Worm (Caenorhabditis elegans) whole organism, L2 larva: ENCODE results near the gene unc-82.

Experiments used
- C34F6.9 ChIP-seq: fragments of 150-350 bp; optimal IDR thresholded peaks from 2 replicates; lab custom pipeline; 2014; ENCODE audit warnings: missing biosample characterization, missing genetic modification characterization
- F13H6.1 ChIP-seq: sonication (generic microtip); optimal IDR thresholded peaks from 2 replicates; lab custom pipeline; 2016; ENCODE audit warnings: missing genetic modification characterization, missing compliant biosample characterization
- R02D3.7 ChIP-seq: fragments of 150-350 bp; optimal IDR thresholded peaks from 2 replicates; lab custom pipeline; 2014; ENCODE audit warnings: missing biosample characterization, missing genetic modification characterization
- Y55F3AM.14 ChIP-seq: fragments of 200-800 bp; sonication (Bioruptor generic); optimal IDR thresholded peaks from 2 replicates; lab custom pipeline; 2018; ENCODE audit warnings: mild to moderate bottlenecking, missing genetic modification characterization, missing compliant biosample characterization
- ZK546.5 ChIP-seq: sonication (generic microtip); optimal IDR thresholded peaks from 2 replicates; lab custom pipeline; 2017; ENCODE audit warnings: missing biosample characterization, missing genetic modification characterization
- alr-1 ChIP-seq: fragments of 150-350 bp; optimal IDR thresholded peaks from 2 replicates; lab custom pipeline; 2014; ENCODE audit warnings: missing biosample characterization, missing genetic modification characterization
- aly-2 ChIP-seq: fragments of 150-350 bp; optimal IDR thresholded peaks from 2 replicates; lab custom pipeline; 2014; ENCODE audit warnings: missing biosample characterization, missing genetic modification characterization
- ama-1 ChIP-seq: fragments of 150-350 bp; optimal IDR thresholded peaks from 2 replicates; lab custom pipeline; 2018; ENCODE audit warnings: inconsistent platforms
- blmp-1 ChIP-seq: sonication (generic microtip); optimal IDR thresholded peaks from 2 replicates; lab custom pipeline; 2017; ENCODE audit warnings: missing genetic modification characterization, mild to moderate bottlenecking, missing compliant biosample characterization, antibody characterized with exemption, moderate library complexity; ENCODE audit not compliant: insufficient read depth
- ceh-16 ChIP-seq: fragments of 150-350 bp; optimal IDR thresholded peaks from 2 replicates; lab custom pipeline; 2014; ENCODE audit warnings: missing biosample characterization, missing genetic modification characterization
- ceh-82 ChIP-seq: fragments of 150-350 bp; optimal IDR thresholded peaks from 2 replicates; lab custom pipeline; 2014; ENCODE audit warnings: missing biosample characterization, missing genetic modification characterization
- crh-2 ChIP-seq: sonication (generic microtip); optimal IDR thresholded peaks from 2 replicates; lab custom pipeline; 2017; ENCODE audit warnings: missing biosample characterization, missing genetic modification characterization
- dmd-4 ChIP-seq: sonication (generic microtip); optimal IDR thresholded peaks from 2 replicates; lab custom pipeline; 2017; ENCODE audit warnings: missing biosample characterization, missing genetic modification characterization
- egl-27 ChIP-seq: sonication (generic microtip); optimal IDR thresholded peaks from 3 replicates; lab custom pipeline; 2017; ENCODE audit warnings: missing biosample characterization, missing genetic modification reagents, missing genetic modification characterization
- elt-1 ChIP-seq: fragments of 150-350 bp; optimal IDR thresholded peaks from 2 replicates; lab custom pipeline; 2014; ENCODE audit warnings: missing biosample characterization, missing genetic modification characterization
- elt-3 ChIP-seq: sonication (generic microtip); optimal IDR thresholded peaks from 2 replicates; lab custom pipeline; 2017; ENCODE audit warnings: missing biosample characterization, missing genetic modification characterization
- fos-1 ChIP-seq: fragments of 150-350 bp; optimal IDR thresholded peaks from 2 replicates; lab custom pipeline; 2014; ENCODE audit warnings: missing biosample characterization, missing genetic modification characterization
- gmeb-1 ChIP-seq: fragments of 150-350 bp; optimal IDR thresholded peaks from 2 replicates; lab custom pipeline; 2014; ENCODE audit warnings: missing biosample characterization, missing genetic modification characterization
- lin-11 ChIP-seq: fragments of 150-350 bp; sonication (generic microtip); optimal IDR thresholded peaks from 2 replicates; lab custom pipeline; 2014; ENCODE audit warnings: missing biosample characterization, missing genetic modification characterization, inconsistent platforms, mixed read lengths
- lin-13 ChIP-seq: fragments of 150-350 bp; optimal IDR thresholded peaks from 2 replicates; lab custom pipeline; 2014; ENCODE audit warnings: missing biosample characterization, missing genetic modification reagents, missing genetic modification characterization
- lin-39 ChIP-seq: fragments of 150-350 bp; optimal IDR thresholded peaks from 2 replicates; lab custom pipeline; 2014; ENCODE audit warnings: missing biosample characterization, missing genetic modification reagents, missing genetic modification characterization
- lsy-2 ChIP-seq, 2 experiments: fragments of 150-350 bp in 1 of 2; sonication (generic microtip) in 1 of 2; optimal IDR thresholded peaks; 2 replicates each; lab custom pipeline; 2014 to 2017; ENCODE audit warnings: missing biosample characterization in 2 of 2, missing genetic modification characterization in 2 of 2
- mab-5 ChIP-seq: fragments of 150-350 bp; optimal IDR thresholded peaks from 2 replicates; lab custom pipeline; 2014; ENCODE audit warnings: missing biosample characterization, missing genetic modification characterization
- mbf-1 ChIP-seq: sonication (generic microtip); optimal IDR thresholded peaks from 2 replicates; lab custom pipeline; 2017; ENCODE audit warnings: missing biosample characterization, missing genetic modification characterization
- mdl-1 ChIP-seq, 2 experiments: fragments of 150-350 bp in 1 of 2; sonication (generic microtip) in 1 of 2; optimal IDR thresholded peaks; 2 replicates each; lab custom pipeline; 2017; ENCODE audit warnings: missing biosample characterization in 2 of 2, missing genetic modification characterization in 2 of 2
- nhr-10 ChIP-seq: sonication (generic microtip); optimal IDR thresholded peaks from 2 replicates; lab custom pipeline; 2017; ENCODE audit warnings: missing biosample characterization, missing genetic modification characterization
- nhr-11 ChIP-seq: fragments of 150-350 bp; optimal IDR thresholded peaks from 2 replicates; lab custom pipeline; 2014; ENCODE audit warnings: missing biosample characterization, missing genetic modification characterization
- nhr-12 ChIP-seq: fragments of 150-350 bp; optimal IDR thresholded peaks from 2 replicates; lab custom pipeline; 2014; ENCODE audit warnings: missing biosample characterization, missing genetic modification characterization
- nhr-129 ChIP-seq: fragments of 150-350 bp; optimal IDR thresholded peaks from 2 replicates; lab custom pipeline; 2014; ENCODE audit warnings: missing biosample characterization, missing genetic modification characterization
- nhr-21 ChIP-seq: fragments of 150-350 bp; optimal IDR thresholded peaks from 2 replicates; lab custom pipeline; 2014; ENCODE audit warnings: missing biosample characterization, missing genetic modification characterization
- nhr-23 ChIP-seq: fragments of 150-350 bp; optimal IDR thresholded peaks from 2 replicates; lab custom pipeline; 2014; ENCODE audit warnings: missing biosample characterization, missing genetic modification reagents, missing genetic modification characterization
- nhr-237 ChIP-seq: fragments of 150-350 bp; optimal IDR thresholded peaks from 2 replicates; lab custom pipeline; 2014; ENCODE audit warnings: missing biosample characterization, missing genetic modification characterization
- nhr-25 ChIP-seq: fragments of 150-350 bp; sonication (generic microtip); optimal IDR thresholded peaks from 3 replicates; lab custom pipeline; 2014; ENCODE audit warnings: missing biosample characterization, missing genetic modification characterization
- nhr-6 ChIP-seq: fragments of 150-350 bp; optimal IDR thresholded peaks from 2 replicates; lab custom pipeline; 2014; ENCODE audit warnings: missing biosample characterization, missing genetic modification characterization
- nhr-77 ChIP-seq: fragments of 150-350 bp; optimal IDR thresholded peaks from 2 replicates; lab custom pipeline; 2014; ENCODE audit warnings: missing biosample characterization, missing genetic modification characterization
- peb-1 ChIP-seq: fragments of 150-350 bp; optimal IDR thresholded peaks from 2 replicates; lab custom pipeline; 2014; ENCODE audit warnings: missing biosample characterization, missing genetic modification characterization
- sem-4 ChIP-seq: fragments of 150-350 bp; optimal IDR thresholded peaks from 2 replicates; lab custom pipeline; 2014; ENCODE audit warnings: missing biosample characterization, missing genetic modification reagents, missing genetic modification characterization
- skn-1 ChIP-seq: sonication (generic microtip); optimal IDR thresholded peaks from 2 replicates; lab custom pipeline; 2017; ENCODE audit warnings: missing biosample characterization, missing genetic modification characterization
- sma-3 ChIP-seq: sonication (generic microtip); optimal IDR thresholded peaks from 2 replicates; lab custom pipeline; 2016; ENCODE audit warnings: missing genetic modification reagents, missing genetic modification characterization, missing compliant biosample characterization
- sma-9 ChIP-seq, 2 experiments: fragments of 150-350 bp in 1 of 2; sonication (generic microtip) in 1 of 2; optimal IDR thresholded peaks; 2 replicates each; lab custom pipeline; 2014 to 2016; ENCODE audit warnings: missing genetic modification characterization in 2 of 2, mild to moderate bottlenecking in 1 of 2, missing biosample characterization in 1 of 2, missing compliant biosample characterization in 1 of 2, missing genetic modification reagents in 1 of 2, moderate library complexity in 1 of 2
- snpc-4 ChIP-seq: fragments of 150-350 bp; optimal IDR thresholded peaks from 2 replicates; lab custom pipeline; 2014; ENCODE audit warnings: missing biosample characterization, missing genetic modification characterization
- unc-39 ChIP-seq: fragments of 150-350 bp; optimal IDR thresholded peaks from 2 replicates; lab custom pipeline; 2014; ENCODE audit warnings: missing biosample characterization, missing genetic modification characterization
- unc-55 ChIP-seq: fragments of 150-350 bp; sonication (generic microtip); optimal IDR thresholded peaks from 3 replicates; lab custom pipeline; 2014; ENCODE audit warnings: missing biosample characterization, missing genetic modification reagents, missing genetic modification characterization
- unc-62 ChIP-seq: fragments of 150-350 bp; optimal IDR thresholded peaks from 2 replicates; lab custom pipeline; 2014; ENCODE audit warnings: missing biosample characterization, missing genetic modification reagents, missing genetic modification characterization
- zag-1 ChIP-seq: fragments of 150-350 bp; optimal IDR thresholded peaks from 2 replicates; lab custom pipeline; 2014; ENCODE audit warnings: missing biosample characterization, missing genetic modification characterization
- ztf-1 ChIP-seq: fragments of 200-800 bp; sonication (Bioruptor generic); conservative IDR thresholded peaks from 2 replicates; pipeline ENCODE4 v1.3.6; 2022; ENCODE audit warnings: missing genetic modification characterization, missing compliant biosample characterization
- ztf-11 ChIP-seq: sonication (generic microtip); optimal IDR thresholded peaks from 2 replicates; lab custom pipeline; 2017; ENCODE audit warnings: missing biosample characterization, missing genetic modification characterization
- ztf-4 ChIP-seq: fragments of 150-350 bp; optimal IDR thresholded peaks from 2 replicates; lab custom pipeline; 2014; ENCODE audit warnings: missing biosample characterization, missing genetic modification characterization

Gene unc-82

DNA sequence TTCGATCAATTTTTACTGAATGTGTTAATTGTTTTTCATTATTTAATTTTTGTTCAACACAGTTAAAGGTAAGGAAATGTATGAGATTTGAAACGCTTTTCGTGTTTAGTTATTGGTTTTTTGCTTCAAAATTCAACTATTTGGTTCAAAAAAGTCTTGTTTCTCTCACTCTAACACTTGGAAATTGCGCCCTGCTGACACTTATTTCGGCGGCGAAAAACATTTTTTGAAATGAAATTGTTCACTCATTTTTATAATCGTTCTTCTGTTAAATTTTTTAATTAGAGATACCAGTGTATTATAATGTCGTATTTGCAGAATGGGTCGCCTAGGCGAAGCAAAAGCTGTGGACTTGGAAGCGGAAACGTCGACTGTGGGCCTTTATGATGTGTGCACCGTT is 53.8 kb downstream of the unc-82 start, which contains the start of gene rod-1:
Gene rod-1, plus strand, starts transcription at position 319 of the 400 bp plus-strand sequence.
- peak; percentile 46 for TF ChIP-seq unc-55 (GFP tag; lab: Kevin White, UChicago)
- no peak for TF ChIP-seq ztf-1 (GFP tag; lab: Robert Waterston, UW)
- TF ChIP-seq, all 48 proteins: peak for 1

DNA sequence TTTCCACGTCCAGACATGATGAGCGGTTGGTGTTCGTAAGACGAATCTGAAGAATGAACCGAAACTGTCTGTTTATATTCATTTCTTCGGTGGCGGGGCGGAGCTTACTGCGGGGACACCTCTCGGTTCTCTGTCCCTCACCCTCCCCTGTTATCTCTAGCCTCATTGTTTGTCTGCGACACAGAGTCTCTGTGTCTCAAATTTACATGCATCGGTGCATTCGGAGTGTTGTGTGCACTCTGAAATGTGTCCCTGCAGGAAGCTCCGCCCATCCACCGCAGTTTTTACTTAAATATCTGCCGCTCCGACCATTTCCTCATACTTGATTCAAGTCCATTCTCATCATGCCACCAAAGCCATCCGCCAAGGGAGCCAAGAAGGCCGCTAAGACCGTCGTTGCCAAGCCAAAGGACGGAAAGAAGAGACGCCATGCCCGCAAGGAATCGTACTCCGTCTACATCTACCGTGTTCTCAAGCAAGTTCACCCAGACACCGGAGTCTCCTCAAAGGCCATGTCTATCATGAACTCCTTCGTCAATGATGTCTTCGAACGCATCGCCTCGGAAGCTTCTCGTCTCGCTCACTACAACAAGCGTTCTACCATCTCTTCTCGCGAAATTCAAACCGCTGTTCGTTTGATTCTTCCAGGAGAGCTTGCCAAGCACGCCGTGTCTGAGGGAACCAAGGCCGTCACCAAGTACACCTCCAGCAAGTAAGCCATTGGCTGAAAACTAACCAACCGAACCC is 62.1 kb downstream of the unc-82 start, which contains the start of the genes his-61 and his-62:
Gene his-61, minus strand, starts transcription at position 17 of the 747 bp plus-strand sequence.
Gene his-62, plus strand, starts transcription at position 345 of the 747 bp plus-strand sequence.
- TF ChIP-seq alr-1 (tag; lab: Kevin White, UChicago), result no peak
- TF ChIP-seq egl-27 (tag; lab: Kevin White, UChicago), result no peak
- TF ChIP-seq lsy-2 (tag; optimal IDR thresholded peaks at IDR 0.05; lab: Kevin White, UChicago), result peak; percentile 2 to 65
- no peak for TF ChIP-seq sem-4 (tag; lab: Kevin White, UChicago)
- peak; percentile 56 for TF ChIP-seq C34F6.9 (tag; lab: Kevin White, UChicago)
- TF ChIP-seq F13H6.1 (tag; lab: Kevin White, UChicago), result peak; percentile 73
- TF ChIP-seq ceh-82 (tag; lab: Kevin White, UChicago), result no peak
- TF ChIP-seq ama-1 (lab: Kevin White, UChicago), result no peak
- peak; percentile 52 for TF ChIP-seq fos-1
- TF ChIP-seq gmeb-1 (tag; lab: Kevin White, UChicago), result no peak
- no peak for TF ChIP-seq nhr-11 (tag; lab: Kevin White, UChicago)
- TF ChIP-seq sma-9 (GFP tag; optimal IDR thresholded peaks at IDR 0.05; lab: Kevin White, UChicago), result peak; percentile 89
- TF ChIP-seq sma-9 (tag; optimal IDR thresholded peaks at IDR 0.05; lab: Kevin White, UChicago), result no peak
- no peak for TF ChIP-seq lin-11 (tag; lab: Kevin White, UChicago)
- TF ChIP-seq mdl-1 (tag; optimal IDR thresholded peaks at IDR 0.05; lab: Kevin White, UChicago), result no peak
- TF ChIP-seq nhr-129 (tag; lab: Kevin White, UChicago), result peak; percentile 24
- TF ChIP-seq elt-1 (tag; lab: Kevin White, UChicago), result no peak
- TF ChIP-seq ztf-4 (tag; lab: Kevin White, UChicago), result no peak
- TF ChIP-seq Y55F3AM.14 (GFP tag; lab: Kevin White, UChicago), result no peak
- peak; percentile 51 for TF ChIP-seq ceh-16 (tag; lab: Kevin White, UChicago)
- no peak for TF ChIP-seq unc-39 (tag; lab: Kevin White, UChicago)
- no peak for TF ChIP-seq ztf-11 (tag; lab: Kevin White, UChicago)
- TF ChIP-seq sma-3, result peak; percentile 52
- no peak for TF ChIP-seq elt-3
- TF ChIP-seq nhr-77, result no peak
- no peak for TF ChIP-seq R02D3.7 (tag; lab: Kevin White, UChicago)
- no peak for TF ChIP-seq ztf-1 (GFP tag; lab: Robert Waterston, UW)
- TF ChIP-seq nhr-237 (tag; lab: Kevin White, UChicago), result no peak
- TF ChIP-seq nhr-6 (tag; lab: Kevin White, UChicago), result no peak
- no peak for TF ChIP-seq nhr-23 (tag; lab: Kevin White, UChicago)
- TF ChIP-seq mab-5 (tag; lab: Kevin White, UChicago), result peak; percentile 71
- no peak for TF ChIP-seq ZK546.5 (tag; lab: Kevin White, UChicago)
- no peak for TF ChIP-seq aly-2
- no peak for TF ChIP-seq unc-62
- no peak for TF ChIP-seq lin-39 (tag; lab: Kevin White, UChicago)
- no peak for TF ChIP-seq skn-1 (tag; lab: Kevin White, UChicago)
- TF ChIP-seq nhr-25 (tag; lab: Kevin White, UChicago), result peak; percentile 80
- peak; percentile 61 for TF ChIP-seq zag-1 (tag; lab: Kevin White, UChicago)
- peak; percentile 74 for TF ChIP-seq lin-13 (GFP tag; lab: Kevin White, UChicago)
- TF ChIP-seq nhr-10 (tag; lab: Kevin White, UChicago), result no peak
- TF ChIP-seq blmp-1 (tag; lab: Kevin White, UChicago), result no peak
- no peak for TF ChIP-seq nhr-12 (tag; lab: Kevin White, UChicago)
- no peak for TF ChIP-seq mbf-1 (tag; lab: Kevin White, UChicago)
- peak; percentile 81 for TF ChIP-seq crh-2 (tag; lab: Kevin White, UChicago)
- TF ChIP-seq nhr-21 (tag; lab: Kevin White, UChicago), result no peak
- TF ChIP-seq unc-55 (GFP tag; lab: Kevin White, UChicago), result peak; percentile 49
- TF ChIP-seq snpc-4 (tag; lab: Kevin White, UChicago), result no peak
- TF ChIP-seq peb-1 (tag; lab: Kevin White, UChicago), result no peak
- no peak for TF ChIP-seq dmd-4 (tag; lab: Kevin White, UChicago)
